Worm (Caenorhabditis elegans) whole organism, L1 larva: ENCODE measurements around the gene R02D3.8.

Source experiments
- aly-2 ChIP-seq: fragments of 150-350 bp; optimal IDR thresholded peaks from 2 replicates; lab custom pipeline; 2014; ENCODE audit warnings: missing biosample characterization, missing genetic modification characterization
- egl-27 ChIP-seq, 2 experiments: fragments of 150-350 bp in 1 of 2; sonication (generic microtip); optimal IDR thresholded peaks; 3 replicates each; lab custom pipeline; 2017 to 2018; ENCODE audit warnings: missing biosample characterization in 2 of 2, missing genetic modification characterization in 2 of 2, missing genetic modification reagents in 2 of 2
- lin-15B ChIP-seq: fragments of 150-350 bp; sonication (generic microtip); optimal IDR thresholded peaks from 3 replicates; lab custom pipeline; 2014; ENCODE audit warnings: missing biosample characterization, missing genetic modification characterization
- nhr-77 ChIP-seq: fragments of 150-350 bp; optimal IDR thresholded peaks from 2 replicates; lab custom pipeline; 2014; ENCODE audit warnings: missing biosample characterization, missing genetic modification characterization
- xbp-1 ChIP-seq: sonication (generic microtip); optimal IDR thresholded peaks from 2 replicates; lab custom pipeline; 2016; ENCODE audit warnings: missing genetic modification characterization, missing compliant biosample characterization
- zag-1 ChIP-seq: fragments of 150-350 bp; optimal IDR thresholded peaks from 2 replicates; lab custom pipeline; 2014; ENCODE audit warnings: missing biosample characterization, missing genetic modification characterization

DNA sequence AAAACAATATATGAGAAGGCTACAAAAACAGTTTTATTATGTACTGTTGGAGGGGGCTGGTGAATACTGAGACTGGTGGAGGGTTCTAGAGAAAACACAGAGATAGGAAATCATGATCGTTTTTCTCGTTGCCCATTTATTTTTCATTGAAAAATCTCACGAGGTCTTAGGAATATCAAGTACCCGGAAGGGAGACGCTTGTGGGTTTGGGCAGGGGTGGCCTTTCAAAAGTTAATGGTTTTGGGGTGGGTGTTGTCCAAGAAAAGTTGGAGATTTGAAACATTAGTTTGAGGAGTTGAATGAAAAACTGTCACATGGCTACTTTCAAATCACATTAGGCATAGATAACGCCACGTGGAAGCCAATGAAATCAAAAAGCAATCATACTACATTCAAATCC is 37.7 kb upstream of the R02D3.8 start:
- TF ChIP-seq lin-15B (tag; lab: Kevin White, UChicago) (no peak), xbp-1 (no peak), egl-27 (tag; optimal IDR thresholded peaks at IDR 0.05; lab: Kevin White, UChicago) (no peak), nhr-77 (tag; lab: Kevin White, UChicago) (no peak), aly-2 (tag; lab: Kevin White, UChicago) (no peak), zag-1 (tag; lab: Kevin White, UChicago) (no peak)
